Worm (Caenorhabditis elegans): ENCODE measurements around the gene lov-1.

- TF ChIP-seq unc-62 (GFP tag; optimal IDR thresholded peaks at IDR 0.05) (no peak), zag-1 (tag; optimal IDR thresholded peaks at IDR 0.05) (no peak), aly-2 (tag; optimal IDR thresholded peaks at IDR 0.05) (no peak), ama-1 (optimal IDR thresholded peaks at IDR 0.05) (no peak), ztf-11 (tag; optimal IDR thresholded peaks at IDR 0.05) (no peak), ZK546.5 (tag; optimal IDR thresholded peaks at IDR 0.05) (no peak), nhr-10 (tag; optimal IDR thresholded peaks at IDR 0.05) (no peak), egl-27 (tag; optimal IDR thresholded peaks at IDR 0.05) (no peak), mdl-1 (tag; optimal IDR thresholded peaks at IDR 0.05) (no peak), nhr-12 (tag; optimal IDR thresholded peaks at IDR 0.05) (no peak), lsy-2 (tag; optimal IDR thresholded peaks at IDR 0.05) (no peak)
Observed at ce11 chrII:10131760-10132159, 10.1 kb upstream of the lov-1 start, which contains the start of gene F27E5.5.
